4 worm cellular contexts compared by ENCODE assay signal in genomic region chrII:43640-44039, ce11.
TF ChIP-seq lines count a peak whose summit lies in the region.

Gene nfyc-1, plus strand, starts transcription at chrII:43907.

TF ChIP-seq in whole organism, L1 larva, 84 proteins besides CTCF, POLR2A, EP300 and RAD21 (continued from another document and continues in another):
- TF ChIP-seq irx-1 (tag; optimal IDR thresholded peaks at IDR 0.05; lab: Kevin White, UChicago) (peak; percentile 22), fkh-10 (GFP tag; optimal IDR thresholded peaks at IDR 0.05; lab: Kevin White, UChicago) (no peak), tlp-1 (tag; optimal IDR thresholded peaks at IDR 0.05; lab: Kevin White, UChicago) (no peak), snpc-4 (tag; optimal IDR thresholded peaks at IDR 0.05; lab: Kevin White, UChicago) (peak; percentile 26), unc-98 (GFP tag; IDR thresholded peaks at IDR 0.05; lab: Robert Waterston, UW) (no peak), ceh-8 (GFP tag; optimal IDR thresholded peaks at IDR 0.05; lab: Kevin White, UChicago) (no peak), grh-1 (GFP tag; IDR thresholded peaks at IDR 0.05; lab: Robert Waterston, UW) (no peak), hpl-2 (GFP tag; optimal IDR thresholded peaks at IDR 0.05; lab: Kevin White, UChicago) (no peak), nhr-84 (tag; optimal IDR thresholded peaks at IDR 0.05; lab: Kevin White, UChicago) (no peak), ceh-88 (GFP tag; IDR thresholded peaks at IDR 0.05; lab: Robert Waterston, UW) (no peak), ceh-90 (tag; optimal IDR thresholded peaks at IDR 0.05; lab: Kevin White, UChicago) (no peak), ceh-63 (GFP tag; optimal IDR thresholded peaks at IDR 0.05; lab: Kevin White, UChicago) (no peak), dpl-1 (GFP tag; optimal IDR thresholded peaks at IDR 0.05; lab: Kevin White, UChicago) (peak; percentile 62 to 81 (median 71)), fkh-8 (tag; optimal IDR thresholded peaks at IDR 0.05; lab: Kevin White, UChicago) (peak; percentile 57), Y116A8C.19 (tag; optimal IDR thresholded peaks at IDR 0.05; lab: Kevin White, UChicago; ENCODE audit: borderline replicate concordance) (no peak), mdl-1 (tag; optimal IDR thresholded peaks at IDR 0.05; lab: Kevin White, UChicago) (peak in 1 of 2 experiments; percentile 73), ets-5 (GFP tag; IDR thresholded peaks at IDR 0.05; lab: Robert Waterston, UW) (no peak), egl-27 (tag; optimal IDR thresholded peaks at IDR 0.05; lab: Kevin White, UChicago) (no peak), nhr-47 (tag; optimal IDR thresholded peaks at IDR 0.05; lab: Kevin White, UChicago) (peak; percentile 74), lir-3 (tag; optimal IDR thresholded peaks at IDR 0.05; lab: Kevin White, UChicago; ENCODE audit: poor library complexity) (peak; percentile 4), isw-1 (GFP tag; IDR thresholded peaks at IDR 0.05; lab: Robert Waterston, UW) (peak; percentile 68), lin-39 (tag; optimal IDR thresholded peaks at IDR 0.05; lab: Kevin White, UChicago) (no peak), vab-15 (tag; optimal IDR thresholded peaks at IDR 0.05; lab: Kevin White, UChicago) (no peak), lin-14 (GFP tag; optimal IDR thresholded peaks at IDR 0.05; lab: Kevin White, UChicago) (no peak), fos-1 (tag; optimal IDR thresholded peaks at IDR 0.05; lab: Kevin White, UChicago) (peak; percentile 25), xbp-1 (tag; optimal IDR thresholded peaks at IDR 0.05; lab: Kevin White, UChicago) (peak; percentile 64), unc-130 (tag; optimal IDR thresholded peaks at IDR 0.05; lab: Kevin White, UChicago) (peak; percentile 89), nhr-12 (tag; optimal IDR thresholded peaks at IDR 0.05; lab: Kevin White, UChicago) (no peak), ceh-82 (tag; optimal IDR thresholded peaks at IDR 0.05; lab: Kevin White, UChicago) (peak; percentile 24 to 82 (median 44)), skn-1 (tag; optimal IDR thresholded peaks at IDR 0.05; lab: Kevin White, UChicago) (peak; percentile 100), sptf-1 (tag; optimal IDR thresholded peaks at IDR 0.05; lab: Kevin White, UChicago) (no peak), pag-3 (tag; optimal IDR thresholded peaks at IDR 0.05; lab: Kevin White, UChicago; ENCODE audit: borderline replicate concordance, insufficient read depth) (no peak), nhr-85 (tag; lab: Kevin White, UChicago) (peak; percentile 52)

TF ChIP-seq in whole organism, L2 larva, 48 proteins besides CTCF, POLR2A, EP300 and RAD21 (continued from another document):
- TF ChIP-seq snpc-4 (tag; optimal IDR thresholded peaks at IDR 0.05; lab: Kevin White, UChicago), result no peak
- no peak for TF ChIP-seq ama-1 (optimal IDR thresholded peaks at IDR 0.05; lab: Kevin White, UChicago)
- peak; percentile 57 for TF ChIP-seq fos-1 (tag; optimal IDR thresholded peaks at IDR 0.05; lab: Kevin White, UChicago)
- peak; percentile 68 for TF ChIP-seq lin-13 (GFP tag; optimal IDR thresholded peaks at IDR 0.05; lab: Kevin White, UChicago)
- TF ChIP-seq F13H6.1 (tag; optimal IDR thresholded peaks at IDR 0.05; lab: Kevin White, UChicago), result peak; percentile 23
- TF ChIP-seq nhr-77 (tag; optimal IDR thresholded peaks at IDR 0.05; lab: Kevin White, UChicago), result no peak
- TF ChIP-seq unc-55 (GFP tag; optimal IDR thresholded peaks at IDR 0.05; lab: Kevin White, UChicago), result peak; percentile 81
- TF ChIP-seq ZK546.5 (tag; optimal IDR thresholded peaks at IDR 0.05; lab: Kevin White, UChicago), result no peak
- peak; percentile 25 for TF ChIP-seq sma-3 (GFP tag; optimal IDR thresholded peaks at IDR 0.05; lab: Kevin White, UChicago)
- no peak for TF ChIP-seq nhr-6 (tag; optimal IDR thresholded peaks at IDR 0.05; lab: Kevin White, UChicago)
- peak in 1 of 2 experiments; percentile 82 for TF ChIP-seq lsy-2 (tag; optimal IDR thresholded peaks at IDR 0.05; lab: Kevin White, UChicago)
- peak; percentile 48 for TF ChIP-seq gmeb-1 (tag; optimal IDR thresholded peaks at IDR 0.05; lab: Kevin White, UChicago)
- TF ChIP-seq ztf-4 (tag; optimal IDR thresholded peaks at IDR 0.05; lab: Kevin White, UChicago), result peak; percentile 24
- no peak for TF ChIP-seq ztf-1 (GFP tag; conservative IDR thresholded peaks at IDR 0.05; lab: Robert Waterston, UW)
- TF ChIP-seq sma-9 (GFP tag; optimal IDR thresholded peaks at IDR 0.05; lab: Kevin White, UChicago), result peak; percentile 43
- no peak for TF ChIP-seq sma-9 (tag; optimal IDR thresholded peaks at IDR 0.05; lab: Kevin White, UChicago)
- TF ChIP-seq unc-62 (GFP tag; optimal IDR thresholded peaks at IDR 0.05; lab: Kevin White, UChicago), result no peak
- TF ChIP-seq elt-3 (tag; optimal IDR thresholded peaks at IDR 0.05; lab: Kevin White, UChicago), result no peak
- no peak for TF ChIP-seq peb-1 (tag; optimal IDR thresholded peaks at IDR 0.05; lab: Kevin White, UChicago)
- no peak for TF ChIP-seq lin-39 (tag; optimal IDR thresholded peaks at IDR 0.05; lab: Kevin White, UChicago)
- no peak for TF ChIP-seq nhr-11 (tag; optimal IDR thresholded peaks at IDR 0.05; lab: Kevin White, UChicago)
- TF ChIP-seq ceh-82 (tag; optimal IDR thresholded peaks at IDR 0.05; lab: Kevin White, UChicago), result no peak
- TF ChIP-seq ceh-16 (tag; optimal IDR thresholded peaks at IDR 0.05; lab: Kevin White, UChicago), result no peak
- TF ChIP-seq nhr-21 (tag; optimal IDR thresholded peaks at IDR 0.05; lab: Kevin White, UChicago), result no peak
- TF ChIP-seq egl-27 (tag; optimal IDR thresholded peaks at IDR 0.05; lab: Kevin White, UChicago), result no peak

TF ChIP-seq in whole organism, L3 larva, 47 proteins besides CTCF, POLR2A, EP300 and RAD21 (continued from another document):
- no peak for TF ChIP-seq fkh-10 (GFP tag; optimal IDR thresholded peaks at IDR 0.05; lab: Kevin White, UChicago)
- TF ChIP-seq R02D3.7 (tag; optimal IDR thresholded peaks at IDR 0.05; lab: Kevin White, UChicago), result no peak
- TF ChIP-seq hmg-11 (tag; optimal IDR thresholded peaks at IDR 0.05; lab: Kevin White, UChicago), result peak; percentile 79
- TF ChIP-seq egl-5 (tag; optimal IDR thresholded peaks at IDR 0.05; lab: Kevin White, UChicago), result peak; percentile 72
- TF ChIP-seq lin-15B (tag; optimal IDR thresholded peaks at IDR 0.05; lab: Kevin White, UChicago), result peak; percentile 90
- TF ChIP-seq skn-1 (tag; optimal IDR thresholded peaks at IDR 0.05; lab: Kevin White, UChicago), result peak; percentile 99
- peak; percentile 65 for TF ChIP-seq nhr-23 (tag; optimal IDR thresholded peaks at IDR 0.05; lab: Kevin White, UChicago)
- TF ChIP-seq pha-4 (tag; optimal IDR thresholded peaks at IDR 0.05; lab: Kevin White, UChicago), result peak; percentile 84
- TF ChIP-seq ZK546.5 (tag; optimal IDR thresholded peaks at IDR 0.05; lab: Kevin White, UChicago), result no peak
- peak; percentile 27 for TF ChIP-seq snpc-4 (tag; optimal IDR thresholded peaks at IDR 0.05; lab: Kevin White, UChicago)

TF ChIP-seq in whole organism, L4 larva, 104 proteins besides CTCF, POLR2A, EP300 and RAD21 (continued from another document):
- TF ChIP-seq lsy-2 (tag; optimal IDR thresholded peaks at IDR 0.05; lab: Kevin White, UChicago), result peak in 1 of 2 experiments; percentile 83
- no peak for TF ChIP-seq nhr-77 (tag; optimal IDR thresholded peaks at IDR 0.05; lab: Kevin White, UChicago)
- peak; percentile 47 for TF ChIP-seq mep-1 (tag; optimal IDR thresholded peaks at IDR 0.05; lab: Kevin White, UChicago)
- TF ChIP-seq rbr-2 (tag; optimal IDR thresholded peaks at IDR 0.05; lab: Kevin White, UChicago), result peak; percentile 7
- TF ChIP-seq lin-38 (GFP tag; IDR thresholded peaks at IDR 0.05; lab: Robert Waterston, UW), result peak; percentile 89
- 0 out of 2 replicates have a peak, but pooled peaks have one; percentile 34 for TF ChIP-seq arid-1 (GFP tag; conservative IDR thresholded peaks at IDR 0.05; lab: Robert Waterston, UW)
- TF ChIP-seq Y48G9A.11 (GFP tag; IDR thresholded peaks at IDR 0.05; lab: Robert Waterston, UW), result no peak
- TF ChIP-seq ztf-7 (tag; optimal IDR thresholded peaks at IDR 0.05; lab: Kevin White, UChicago), result peak; percentile 0
- TF ChIP-seq hlh-30 (tag; optimal IDR thresholded peaks at IDR 0.05; lab: Kevin White, UChicago; ENCODE audit: insufficient read depth), result peak; percentile 34
- TF ChIP-seq ama-1 (optimal IDR thresholded peaks at IDR 0.05; lab: Kevin White, UChicago), result peak; percentile 22
- peak; percentile 84 for TF ChIP-seq mes-2 (tag; optimal IDR thresholded peaks at IDR 0.05; lab: Kevin White, UChicago; ENCODE audit: poor library complexity, severe bottlenecking)
- TF ChIP-seq daf-16 (GFP tag; optimal IDR thresholded peaks at IDR 0.05; lab: Kevin White, UChicago), result no peak
- TF ChIP-seq daf-16 (tag; optimal IDR thresholded peaks at IDR 0.05; lab: Kevin White, UChicago), result peak; percentile 35
- peak; percentile 66 for TF ChIP-seq dpl-1 (GFP tag; optimal IDR thresholded peaks at IDR 0.05; lab: Kevin White, UChicago)
- peak; percentile 60 for TF ChIP-seq dve-1 (tag; optimal IDR thresholded peaks at IDR 0.05; lab: Kevin White, UChicago; ENCODE audit: insufficient read depth)
- no peak for TF ChIP-seq cey-2 (tag; optimal IDR thresholded peaks at IDR 0.05; lab: Kevin White, UChicago; ENCODE audit: borderline replicate concordance, insufficient read depth)
- no peak for TF ChIP-seq spr-3 (GFP tag; optimal IDR thresholded peaks at IDR 0.05; lab: Kevin White, UChicago)
- peak; percentile 7 for TF ChIP-seq duxl-1 (tag; optimal IDR thresholded peaks at IDR 0.05; lab: Kevin White, UChicago; ENCODE audit: poor library complexity)
